Worm (Caenorhabditis elegans) whole organism, L3 larva: ENCODE results near the gene C06A1.7.

ENCODE experiments used
- R02D3.7 ChIP-seq: fragments of 150-350 bp; optimal IDR thresholded peaks from 2 replicates; lab custom pipeline; 2014; ENCODE audit warnings: missing biosample characterization, missing genetic modification characterization
- aly-2 ChIP-seq: fragments of 150-350 bp; optimal IDR thresholded peaks from 2 replicates; lab custom pipeline; 2014; ENCODE audit warnings: missing biosample characterization, missing genetic modification characterization
- ama-1 ChIP-seq: fragments of 150-350 bp; optimal IDR thresholded peaks from 2 replicates; lab custom pipeline; 2018
- ceh-16 ChIP-seq: sonication (generic microtip); optimal IDR thresholded peaks from 2 replicates; lab custom pipeline; 2017; ENCODE audit warnings: missing biosample characterization, missing genetic modification characterization
- ceh-28 ChIP-seq: fragments of 150-350 bp; optimal IDR thresholded peaks from 2 replicates; lab custom pipeline; 2014; ENCODE audit warnings: missing biosample characterization, missing genetic modification reagents, missing genetic modification characterization
- ceh-82 ChIP-seq: fragments of 150-350 bp; optimal IDR thresholded peaks from 2 replicates; lab custom pipeline; 2014; ENCODE audit warnings: missing biosample characterization, missing genetic modification characterization
- ceh-9 ChIP-seq: sonication (generic microtip); optimal IDR thresholded peaks from 2 replicates; lab custom pipeline; 2018; ENCODE audit warnings: missing biosample characterization, missing genetic modification characterization
- daf-12 ChIP-seq: fragments of 150-350 bp; optimal IDR thresholded peaks from 2 replicates; lab custom pipeline; 2014; ENCODE audit warnings: missing biosample characterization, missing genetic modification reagents, missing genetic modification characterization
- egl-27 ChIP-seq: sonication (generic microtip); optimal IDR thresholded peaks from 4 replicates; lab custom pipeline; 2017; ENCODE audit warnings: missing biosample characterization, missing genetic modification reagents, missing genetic modification characterization
- egl-5 ChIP-seq: fragments of 150-350 bp; optimal IDR thresholded peaks from 2 replicates; lab custom pipeline; 2017; ENCODE audit warnings: missing biosample characterization, missing genetic modification reagents, missing genetic modification characterization, inconsistent platforms
- elt-2 ChIP-seq: sonication (generic microtip); optimal IDR thresholded peaks from 2 replicates; lab custom pipeline; 2016; ENCODE audit warnings: missing genetic modification reagents, mild to moderate bottlenecking, missing genetic modification characterization, missing compliant biosample characterization
- elt-3 ChIP-seq, 3 experiments: fragments of 150-350 bp in 1 of 3; sonication (generic microtip) in 2 of 3; optimal IDR thresholded peaks; 2 replicates in 2 of 3; 4 replicates in 1 of 3; lab custom pipeline; 2014 to 2017; ENCODE audit warnings: missing biosample characterization in 3 of 3, missing genetic modification characterization in 3 of 3
- eor-1 ChIP-seq, 2 experiments: fragments of 150-350 bp; optimal IDR thresholded peaks; 2 replicates each; lab custom pipeline; 2014 to 2018; ENCODE audit warnings: missing biosample characterization in 2 of 2, missing genetic modification characterization in 2 of 2
- fkh-10 ChIP-seq: sonication (generic microtip); optimal IDR thresholded peaks from 2 replicates; lab custom pipeline; 2017; ENCODE audit warnings: missing biosample characterization, missing genetic modification reagents, missing genetic modification characterization
- fkh-2 ChIP-seq: fragments of 150-350 bp; optimal IDR thresholded peaks from 2 replicates; lab custom pipeline; 2014; ENCODE audit warnings: missing biosample characterization, missing genetic modification reagents, missing genetic modification characterization
- fos-1 ChIP-seq: fragments of 150-350 bp; optimal IDR thresholded peaks from 2 replicates; lab custom pipeline; 2014; ENCODE audit warnings: missing biosample characterization, missing genetic modification characterization
- jun-1 ChIP-seq: fragments of 150-350 bp; optimal IDR thresholded peaks from 2 replicates; lab custom pipeline; 2014; ENCODE audit warnings: missing biosample characterization, missing genetic modification reagents, missing genetic modification characterization
- lin-15B ChIP-seq: fragments of 150-350 bp; optimal IDR thresholded peaks from 2 replicates; lab custom pipeline; 2014; ENCODE audit warnings: missing biosample characterization, missing genetic modification characterization
- lsy-12 ChIP-seq: sonication (generic microtip); optimal IDR thresholded peaks from 2 replicates; lab custom pipeline; 2016; ENCODE audit warnings: mild to moderate bottlenecking, missing genetic modification characterization, missing compliant biosample characterization
- mdl-1 ChIP-seq: fragments of 150-350 bp; optimal IDR thresholded peaks from 2 replicates; lab custom pipeline; 2014; ENCODE audit warnings: missing biosample characterization, missing genetic modification characterization
- mml-1 ChIP-seq: fragments of 150-350 bp; sonication (generic microtip); optimal IDR thresholded peaks from 3 replicates; lab custom pipeline; 2014; ENCODE audit warnings: missing biosample characterization, missing genetic modification characterization
- nfya-1 ChIP-seq: sonication (generic microtip); optimal IDR thresholded peaks from 2 replicates; lab custom pipeline; 2017; ENCODE audit warnings: missing genetic modification characterization, mild to moderate bottlenecking, missing compliant biosample characterization, antibody characterized with exemption, moderate library complexity; ENCODE audit not compliant: insufficient read depth
- nhr-11 ChIP-seq: fragments of 150-350 bp; optimal IDR thresholded peaks from 2 replicates; lab custom pipeline; 2014; ENCODE audit warnings: missing biosample characterization, missing genetic modification characterization
- nhr-12 ChIP-seq: fragments of 150-350 bp; optimal IDR thresholded peaks from 2 replicates; lab custom pipeline; 2014; ENCODE audit warnings: missing biosample characterization, missing genetic modification characterization
- nhr-23 ChIP-seq: fragments of 150-350 bp; optimal IDR thresholded peaks from 2 replicates; lab custom pipeline; 2014; ENCODE audit warnings: missing biosample characterization, missing genetic modification reagents, missing genetic modification characterization
- nhr-237 ChIP-seq: fragments of 150-350 bp; optimal IDR thresholded peaks from 2 replicates; lab custom pipeline; 2014; ENCODE audit warnings: missing biosample characterization, missing genetic modification characterization
- nhr-25 ChIP-seq: sonication (generic microtip); optimal IDR thresholded peaks from 2 replicates; lab custom pipeline; 2017; ENCODE audit warnings: missing biosample characterization, missing genetic modification characterization
- nhr-28 ChIP-seq: fragments of 150-350 bp; optimal IDR thresholded peaks from 2 replicates; lab custom pipeline; 2014; ENCODE audit warnings: missing biosample characterization, missing genetic modification characterization
- nhr-43 ChIP-seq: sonication (generic microtip); optimal IDR thresholded peaks from 2 replicates; lab custom pipeline; 2016; ENCODE audit warnings: mild to moderate bottlenecking, missing genetic modification characterization, missing compliant biosample characterization; ENCODE audit not compliant: poor library complexity, severe bottlenecking
- nhr-67 ChIP-seq: fragments of 150-350 bp; optimal IDR thresholded peaks from 2 replicates; lab custom pipeline; 2014; ENCODE audit warnings: missing biosample characterization, missing genetic modification characterization
- nhr-76 ChIP-seq: fragments of 150-350 bp; sonication (generic microtip); optimal IDR thresholded peaks from 5 replicates; lab custom pipeline; 2014; ENCODE audit warnings: missing biosample characterization, missing genetic modification characterization
- nhr-77 ChIP-seq: fragments of 150-350 bp; optimal IDR thresholded peaks from 2 replicates; lab custom pipeline; 2014; ENCODE audit warnings: missing biosample characterization, missing genetic modification characterization
- pha-4 ChIP-seq: fragments of 150-350 bp; optimal IDR thresholded peaks from 2 replicates; lab custom pipeline; 2014; ENCODE audit warnings: missing biosample characterization, missing genetic modification reagents, missing genetic modification characterization
- pqm-1 ChIP-seq: fragments of 150-350 bp; optimal IDR thresholded peaks from 2 replicates; lab custom pipeline; 2017; ENCODE audit warnings: missing biosample characterization, missing genetic modification characterization, inconsistent platforms
- sea-2 ChIP-seq: fragments of 150-350 bp; sonication (generic microtip); optimal IDR thresholded peaks from 4 replicates; lab custom pipeline; 2014; ENCODE audit warnings: missing biosample characterization, missing genetic modification reagents, missing genetic modification characterization
- snpc-4 ChIP-seq: fragments of 150-350 bp; optimal IDR thresholded peaks from 2 replicates; lab custom pipeline; 2014; ENCODE audit warnings: missing biosample characterization, missing genetic modification characterization
- unc-39 ChIP-seq: sonication (generic microtip); optimal IDR thresholded peaks from 4 replicates; lab custom pipeline; 2017; ENCODE audit warnings: missing biosample characterization, missing genetic modification characterization
- unc-62 ChIP-seq: fragments of 150-350 bp; sonication (generic microtip); optimal IDR thresholded peaks from 4 replicates; lab custom pipeline; 2014; ENCODE audit warnings: missing biosample characterization, missing genetic modification reagents, missing genetic modification characterization
- zag-1 ChIP-seq: fragments of 150-350 bp; optimal IDR thresholded peaks from 2 replicates; lab custom pipeline; 2014; ENCODE audit warnings: missing biosample characterization, missing genetic modification characterization
- ztf-11 ChIP-seq: fragments of 150-350 bp; optimal IDR thresholded peaks from 2 replicates; lab custom pipeline; 2014; ENCODE audit warnings: missing biosample characterization, missing genetic modification characterization
- ztf-4 ChIP-seq: fragments of 150-350 bp; optimal IDR thresholded peaks from 2 replicates; lab custom pipeline; 2014; ENCODE audit warnings: missing biosample characterization, missing genetic modification characterization

The C06A1.7 gene

ce11 chrII:10551985-10552736 lies 12.5 kb upstream of the C06A1.7 start (continued):
- TF ChIP-seq ceh-9, result no peak
- peak; percentile 49 for TF ChIP-seq pqm-1 (tag; lab: Kevin White, UChicago)
- TF ChIP-seq nhr-76, result peak; percentile 57
- TF ChIP-seq nfya-1 (tag; lab: Kevin White, UChicago), result peak; percentile 95
- TF ChIP-seq nhr-43 (tag; lab: Kevin White, UChicago), result peak; percentile 90
- no peak for TF ChIP-seq fkh-2
- TF ChIP-seq, all 47 proteins: peak for 35

- TF ChIP-seq lsy-12 (peak; percentile 54), ama-1 (lab: Kevin White, UChicago) (peak; percentile 90), nfya-1 (tag; lab: Kevin White, UChicago) (peak; percentile 13), aly-2 (no peak), mdl-1 (no peak), nhr-77 (tag; lab: Kevin White, UChicago) (no peak), egl-5 (no peak), nhr-25 (tag; lab: Kevin White, UChicago) (no peak)
- TF ChIP-seq, all 47 proteins: peak for 3
Observed at ce11 chrII:10553377-10554045, 11.2 kb upstream of the C06A1.7 start.

DNA sequence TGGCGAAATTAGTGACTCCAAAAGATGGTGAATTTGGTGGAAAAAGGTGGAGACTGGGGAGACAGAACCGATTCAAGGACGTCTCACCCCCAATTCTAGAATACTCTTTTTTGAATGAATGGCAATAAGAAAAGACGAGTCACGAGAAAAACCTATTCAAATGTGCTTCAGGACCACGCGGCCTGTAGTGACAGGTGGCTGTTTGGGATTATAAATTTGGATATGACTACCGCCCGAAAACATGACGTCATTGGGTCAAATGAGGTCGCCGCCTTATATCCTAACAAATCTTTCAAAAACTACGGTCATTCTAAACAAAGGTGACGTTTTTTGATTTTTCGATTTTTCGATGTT lies 10.7 kb upstream of the C06A1.7 start:
- TF ChIP-seq nfya-1 (tag; lab: Kevin White, UChicago) (no peak), nhr-25 (tag; lab: Kevin White, UChicago) (peak; percentile 18), ama-1 (lab: Kevin White, UChicago) (peak; percentile 73)

- peak; percentile 22 for TF ChIP-seq egl-5
- no peak for TF ChIP-seq fkh-10 (GFP tag; lab: Kevin White, UChicago)
Observed at ce11 chrII:10554972-10555371, 9.7 kb upstream of the C06A1.7 start, which contains the start of gene mnk-1. Gene mnk-1 (minus strand): TSS chrII:10555044.

ce11 chrII:10555484-10556075 lies 9.1 kb upstream of the C06A1.7 start:
- TF ChIP-seq snpc-4, result peak; percentile 12
- TF ChIP-seq daf-12 (tag; lab: Kevin White, UChicago), result no peak
- TF ChIP-seq ceh-16, result no peak
- TF ChIP-seq nhr-237, result no peak
- peak; percentile 31 for TF ChIP-seq nhr-23 (tag; lab: Kevin White, UChicago)
- TF ChIP-seq elt-3 (tag; optimal IDR thresholded peaks at IDR 0.05; lab: Kevin White, UChicago), result peak in 1 of 3 experiments; percentile 47
- TF ChIP-seq R02D3.7 (tag; lab: Kevin White, UChicago), result peak; percentile 17
- TF ChIP-seq unc-62, result peak; percentile 71
- peak; percentile 34 for TF ChIP-seq fos-1 (tag; lab: Kevin White, UChicago)
- TF ChIP-seq nhr-11 (tag; lab: Kevin White, UChicago), result peak; percentile 47
- TF ChIP-seq pha-4 (tag; lab: Kevin White, UChicago), result peak; percentile 55
- TF ChIP-seq ztf-11 (tag; lab: Kevin White, UChicago), result no peak
- TF ChIP-seq sea-2 (GFP tag; lab: Kevin White, UChicago), result no peak
- TF ChIP-seq aly-2, result no peak
- peak; percentile 68 for TF ChIP-seq elt-2 (tag; lab: Kevin White, UChicago)
- no peak for TF ChIP-seq ceh-82 (tag; lab: Kevin White, UChicago)
- TF ChIP-seq mml-1 (tag; lab: Kevin White, UChicago), result no peak
- no peak for TF ChIP-seq eor-1 (tag; optimal IDR thresholded peaks at IDR 0.05; lab: Kevin White, UChicago)
- TF ChIP-seq nhr-25 (tag; lab: Kevin White, UChicago), result peak; percentile 79
- TF ChIP-seq fkh-10 (GFP tag; lab: Kevin White, UChicago), result no peak
- no peak for TF ChIP-seq nhr-77 (tag; lab: Kevin White, UChicago)
- no peak for TF ChIP-seq egl-5
- no peak for TF ChIP-seq nhr-67 (tag; lab: Kevin White, UChicago)
- peak; percentile 25 for TF ChIP-seq lin-15B
- TF ChIP-seq nhr-28 (tag; lab: Kevin White, UChicago), result no peak
- TF ChIP-seq egl-27 (tag; lab: Kevin White, UChicago), result no peak
- no peak for TF ChIP-seq zag-1
- peak; percentile 78 for TF ChIP-seq ztf-4 (tag; lab: Kevin White, UChicago)
- no peak for TF ChIP-seq unc-39 (tag; lab: Kevin White, UChicago)
- no peak for TF ChIP-seq ceh-28 (tag; lab: Kevin White, UChicago)
- TF ChIP-seq fkh-2, result no peak
- no peak for TF ChIP-seq lsy-12
- TF ChIP-seq nhr-12 (tag; lab: Kevin White, UChicago), result no peak
- peak; percentile 52 for TF ChIP-seq ama-1 (lab: Kevin White, UChicago)
- no peak for TF ChIP-seq nhr-76
- TF ChIP-seq jun-1 (tag; lab: Kevin White, UChicago), result no peak
